Fruit fly (Drosophila melanogaster) whole organism, pupa: ENCODE data around the gene Trmt61.

Source experiments
- CG32121 ChIP-seq: fragments of 200-800 bp; sonication (Bioruptor generic); IDR thresholded peaks from 2 replicates; pipeline ENCODE4 v1.3.6; 2022; ENCODE audit warnings: missing biosample characterization, missing genetic modification characterization
- CG9948 ChIP-seq: fragments of 200-800 bp; sonication (Bioruptor generic); optimal IDR thresholded peaks from 2 replicates; lab custom pipeline; 2018; ENCODE audit warnings: missing biosample characterization, mild to moderate bottlenecking, missing genetic modification characterization, moderate library complexity
- fd96Ca ChIP-seq: fragments of 200-800 bp; sonication (Bioruptor generic); IDR thresholded peaks from 3 replicates; pipeline ENCODE4 v1.3.6; 2022; ENCODE audit warnings: missing biosample characterization, missing genetic modification characterization

- TF ChIP-seq fd96Ca (GFP tag; lab: Robert Waterston, UW): peak; percentile 66; the same call in 1 of the 3 replicates
- peak; percentile 89 for TF ChIP-seq CG32121 (GFP tag; lab: Robert Waterston, UW)
- TF ChIP-seq CG9948 (tag; lab: Kevin White, UChicago): peak; percentile 72
Measured at dm6 chr3R:26019232-26019631, 40.1 kb upstream of the Trmt61 start.
